Worm (Caenorhabditis elegans) whole organism, L4 larva: Measurements from ENCODE around the gene K07F5.7.
A peak's percentile ranks its signal among the peaks of the same experiment; 100 is the strongest.

Experiments
- ces-1 ChIP-seq: fragments of 150-350 bp; sonication (generic microtip); optimal IDR thresholded peaks from 4 replicates; lab custom pipeline; 2014; ENCODE audit warnings: missing biosample characterization, missing genetic modification reagents, missing genetic modification characterization
- ctbp-1 ChIP-seq: fragments of 200-800 bp; sonication (Bioruptor generic); IDR thresholded peaks from 2 replicates; pipeline ENCODE4 v1.3.6; 2022; ENCODE audit warnings: missing genetic modification reagents, missing genetic modification characterization, missing compliant biosample characterization
- daf-16 ChIP-seq, 3 experiments: sonication (generic microtip); optimal IDR thresholded peaks; 2 replicates each; lab custom pipeline; 2016 to 2017; ENCODE audit warnings: missing genetic modification characterization in 3 of 3, missing genetic modification reagents in 3 of 3, mild to moderate bottlenecking in 2 of 3, missing compliant biosample characterization in 2 of 3, missing biosample characterization in 1 of 3, moderate library complexity in 1 of 3
- dmd-6 ChIP-seq: fragments of 200-800 bp; sonication (Bioruptor generic); IDR thresholded peaks from 2 replicates; pipeline ENCODE4 v1.3.6; 2022; ENCODE audit warnings: missing genetic modification reagents, missing genetic modification characterization, missing compliant biosample characterization
- egl-43 ChIP-seq: fragments of 200-800 bp; sonication (Bioruptor generic); IDR thresholded peaks from 2 replicates; pipeline ENCODE4 v1.3.6; 2022; ENCODE audit warnings: missing genetic modification reagents, missing genetic modification characterization, missing compliant biosample characterization
- hlh-30 ChIP-seq: sonication (generic microtip); optimal IDR thresholded peaks from 2 replicates; lab custom pipeline; 2017; ENCODE audit warnings: antibody characterized with exemption, mild to moderate bottlenecking, missing genetic modification characterization, missing compliant biosample characterization; ENCODE audit not compliant: insufficient read depth
- madf-9 ChIP-seq: fragments of 200-800 bp; sonication (Bioruptor generic); conservative IDR thresholded peaks from 2 replicates; pipeline ENCODE4 v1.3.6; 2022; ENCODE audit warnings: missing genetic modification reagents, missing genetic modification characterization, missing compliant biosample characterization
- mes-2 ChIP-seq: sonication (generic microtip); optimal IDR thresholded peaks from 2 replicates; lab custom pipeline; 2016; ENCODE audit warnings: missing genotype, mild to moderate bottlenecking, missing genetic modification characterization, missing compliant biosample characterization; ENCODE audit not compliant: poor library complexity, severe bottlenecking

The K07F5.7 gene

DNA sequence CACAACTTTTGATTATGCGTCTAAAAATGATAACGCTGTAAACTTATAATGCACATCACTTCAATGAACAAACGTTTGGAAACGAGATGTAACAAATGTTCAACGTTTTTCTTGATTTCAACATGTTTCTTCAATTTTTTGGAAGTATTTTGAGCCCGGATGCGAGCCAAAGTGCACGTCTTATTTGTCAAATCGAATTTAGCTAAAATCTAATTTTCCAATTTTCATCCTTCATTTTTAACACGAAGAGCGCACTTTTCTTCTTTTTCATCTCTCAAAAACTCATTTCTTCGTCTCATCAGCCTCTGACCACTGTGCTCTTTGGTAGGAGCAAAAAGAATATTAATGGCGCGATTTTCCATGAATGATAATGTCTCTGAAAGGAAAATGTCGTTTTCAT, 49.7 kb downstream of the K07F5.7 start:
- TF ChIP-seq madf-9 (GFP tag; lab: Robert Waterston, UW) (no peak), daf-16 (GFP tag; optimal IDR thresholded peaks at IDR 0.05; lab: Kevin White, UChicago) (no peak), daf-16 (tag; optimal IDR thresholded peaks at IDR 0.05; lab: Kevin White, UChicago) (peak; percentile 32), ctbp-1 (GFP tag; lab: Robert Waterston, UW) (peak; percentile 61; the same call in 1 of the 2 replicates), dmd-6 (GFP tag; lab: Robert Waterston, UW) (0 out of 2 replicates have a peak, but pooled peaks have one; percentile 37), egl-43 (GFP tag; lab: Robert Waterston, UW) (no peak), ces-1 (peak; percentile 92), hlh-30 (tag; lab: Kevin White, UChicago) (peak; percentile 27), mes-2 (tag; lab: Kevin White, UChicago) (peak; percentile 4)
